ENCODE assay signal across 1 worm cellular context in the genomic region with DNA sequence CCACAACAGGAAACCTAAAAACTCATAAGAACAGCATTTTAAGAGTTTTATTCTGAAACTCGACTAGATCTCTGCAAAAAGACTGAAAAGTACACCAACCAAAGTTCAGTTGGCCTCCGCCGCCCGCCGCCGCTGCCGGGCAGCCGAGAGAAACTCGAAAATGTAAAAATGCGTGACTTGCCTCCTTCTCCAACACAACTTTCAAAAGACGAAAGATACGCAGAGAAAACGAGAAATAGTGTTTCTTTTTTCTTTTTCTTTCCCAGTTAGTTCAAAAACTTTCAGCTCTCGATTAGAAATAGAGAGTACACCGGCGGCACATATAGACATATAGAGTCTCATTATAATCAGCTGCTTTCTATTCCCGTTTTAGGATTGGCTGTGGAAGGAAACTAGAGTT.
TF ChIP-seq lines count a peak whose summit lies in the region.

No protein-coding gene starts in this region.

TF ChIP-seq in whole organism, L1 larva, 84 proteins besides CTCF, POLR2A, EP300 and RAD21 (continued from another document):
- TF ChIP-seq fos-1 (tag; optimal IDR thresholded peaks at IDR 0.05; lab: Kevin White, UChicago), result no peak
- no peak for TF ChIP-seq rnt-1 (tag; optimal IDR thresholded peaks at IDR 0.05; lab: Kevin White, UChicago)
- TF ChIP-seq lin-14 (GFP tag; optimal IDR thresholded peaks at IDR 0.05; lab: Kevin White, UChicago), result peak; percentile 68
- peak; percentile 47 for TF ChIP-seq nhr-47 (tag; optimal IDR thresholded peaks at IDR 0.05; lab: Kevin White, UChicago)
- no peak for TF ChIP-seq nhr-12 (tag; optimal IDR thresholded peaks at IDR 0.05; lab: Kevin White, UChicago)
- TF ChIP-seq egl-13 (tag; optimal IDR thresholded peaks at IDR 0.05; lab: Kevin White, UChicago), result no peak
- TF ChIP-seq sox-4 (tag; optimal IDR thresholded peaks at IDR 0.05; lab: Kevin White, UChicago), result no peak
- TF ChIP-seq swsn-7 (tag; optimal IDR thresholded peaks at IDR 0.05; lab: Kevin White, UChicago), result no peak
- no peak for TF ChIP-seq zag-1 (tag; optimal IDR thresholded peaks at IDR 0.05; lab: Kevin White, UChicago)
- TF ChIP-seq irx-1 (tag; optimal IDR thresholded peaks at IDR 0.05; lab: Kevin White, UChicago), result no peak
- no peak for TF ChIP-seq nhr-237 (tag; optimal IDR thresholded peaks at IDR 0.05; lab: Kevin White, UChicago)
- TF ChIP-seq nhr-76 (tag; optimal IDR thresholded peaks at IDR 0.05; lab: Kevin White, UChicago), result no peak
- TF ChIP-seq tlp-1 (tag; optimal IDR thresholded peaks at IDR 0.05; lab: Kevin White, UChicago), result no peak
- no peak for TF ChIP-seq ces-1 (GFP tag; optimal IDR thresholded peaks at IDR 0.05; lab: Kevin White, UChicago)
- TF ChIP-seq skn-1 (tag; optimal IDR thresholded peaks at IDR 0.05; lab: Kevin White, UChicago), result peak; percentile 49
- TF ChIP-seq hpl-2 (GFP tag; optimal IDR thresholded peaks at IDR 0.05; lab: Kevin White, UChicago), result no peak
- TF ChIP-seq C34B4.2 (tag; optimal IDR thresholded peaks at IDR 0.05; lab: Kevin White, UChicago), result no peak
- no peak for TF ChIP-seq pqm-1 (tag; optimal IDR thresholded peaks at IDR 0.05; lab: Kevin White, UChicago)
- TF ChIP-seq jun-1 (tag; optimal IDR thresholded peaks at IDR 0.05; lab: Kevin White, UChicago), result peak; percentile 4
- TF ChIP-seq lin-39 (tag; optimal IDR thresholded peaks at IDR 0.05; lab: Kevin White, UChicago), result no peak
- peak; percentile 56 for TF ChIP-seq blmp-1 (tag; optimal IDR thresholded peaks at IDR 0.05; lab: Kevin White, UChicago)
- peak in 1 of 2 experiments; percentile 60 for TF ChIP-seq lsy-2 (tag; optimal IDR thresholded peaks at IDR 0.05; lab: Kevin White, UChicago)
- TF ChIP-seq grh-1 (GFP tag; IDR thresholded peaks at IDR 0.05; lab: Robert Waterston, UW), result no peak
- no peak for TF ChIP-seq lir-3 (tag; optimal IDR thresholded peaks at IDR 0.05; lab: Kevin White, UChicago; ENCODE audit: poor library complexity)
- no peak for TF ChIP-seq F16B12.6 (tag; optimal IDR thresholded peaks at IDR 0.05; lab: Kevin White, UChicago)
- peak; percentile 16 for TF ChIP-seq efl-1 (optimal IDR thresholded peaks at IDR 0.05; lab: Kevin White, UChicago)
- peak in 1 of 2 experiments; percentile 12 for TF ChIP-seq efl-1 (GFP tag; optimal IDR thresholded peaks at IDR 0.05 in 1 of 2; lab: Kevin White, UChicago)
- TF ChIP-seq Y116A8C.19 (tag; optimal IDR thresholded peaks at IDR 0.05; lab: Kevin White, UChicago; ENCODE audit: borderline replicate concordance), result no peak
- TF ChIP-seq sup-37 (GFP tag; optimal IDR thresholded peaks at IDR 0.05; lab: Kevin White, UChicago), result no peak
- TF ChIP-seq isw-1 (GFP tag; IDR thresholded peaks at IDR 0.05; lab: Robert Waterston, UW), result no peak
- TF ChIP-seq mab-9 (GFP tag; IDR thresholded peaks at IDR 0.05; lab: Robert Waterston, UW), result no peak
- TF ChIP-seq unc-130 (tag; optimal IDR thresholded peaks at IDR 0.05; lab: Kevin White, UChicago), result no peak
- TF ChIP-seq nhr-11 (tag; optimal IDR thresholded peaks at IDR 0.05; lab: Kevin White, UChicago), result no peak
- no peak for TF ChIP-seq pax-3 (tag; optimal IDR thresholded peaks at IDR 0.05; lab: Kevin White, UChicago)
- peak; percentile 82 for TF ChIP-seq fkh-8 (tag; optimal IDR thresholded peaks at IDR 0.05; lab: Kevin White, UChicago)
- no peak for TF ChIP-seq hlh-4 (tag; optimal IDR thresholded peaks at IDR 0.05; lab: Kevin White, UChicago)
- TF ChIP-seq unc-98 (GFP tag; IDR thresholded peaks at IDR 0.05; lab: Robert Waterston, UW), result no peak
- TF ChIP-seq lin-15B (tag; optimal IDR thresholded peaks at IDR 0.05; lab: Kevin White, UChicago), result no peak
- peak in 1 of 3 experiments; percentile 65 for TF ChIP-seq ceh-82 (tag; optimal IDR thresholded peaks at IDR 0.05; lab: Kevin White, UChicago)
- no peak for TF ChIP-seq nhr-28 (tag; optimal IDR thresholded peaks at IDR 0.05; lab: Kevin White, UChicago)
- TF ChIP-seq unc-30 (tag; optimal IDR thresholded peaks at IDR 0.05; lab: Kevin White, UChicago), result no peak
